Worm (Caenorhabditis elegans) whole organism, dauer: ENCODE data around the gene fcmt-1.
"Not testable (repeated sequence)": the region's sequence is repeated elsewhere in the genome, so short reads cannot be mapped to it uniquely, and the experiment has no call there.

Source experiments
- unc-62 ChIP-seq: sonication (generic microtip); optimal IDR thresholded peaks from 2 replicates; lab custom pipeline; 2017; ENCODE audit warnings: missing biosample characterization, missing genetic modification reagents, missing genetic modification characterization

The fcmt-1 gene

ce11 chrII:11695161-11695944 is 14.0 kb downstream of the fcmt-1 start, which contains the start of gene tars-1:
Gene tars-1, minus strand, starts transcription at chrII:11695657.
- not testable (repeated sequence) for TF ChIP-seq unc-62

ce11 chrII:11694432-11694831 is 14.9 kb downstream of the fcmt-1 start:
- TF ChIP-seq unc-62 = no peak

- TF ChIP-seq unc-62 = no peak
Observed at ce11 chrII:11690868-11691267, 18.5 kb downstream of the fcmt-1 start.

- TF ChIP-seq unc-62 = no peak
Observed at ce11 chrII:11689941-11690340, 19.4 kb downstream of the fcmt-1 start.

- no peak for TF ChIP-seq unc-62
Observed at ce11 chrII:11688643-11689042, 20.7 kb downstream of the fcmt-1 start, which contains the start of gene kel-1. Gene kel-1, plus strand, starts transcription at chrII:11688943.

ce11 chrII:11688011-11688410 is 21.4 kb downstream of the fcmt-1 start:
- no peak for TF ChIP-seq unc-62

- TF ChIP-seq unc-62 = no peak
Observed at ce11 chrII:11685177-11685576, 24.2 kb downstream of the fcmt-1 start, which contains the start of gene C47D12.5. Gene C47D12.5, minus strand, starts transcription at chrII:11685277.

- TF ChIP-seq unc-62 = no peak
Observed at ce11 chrII:11681136-11681824, 28.1 kb downstream of the fcmt-1 start, which contains the start of the genes sfxn-1.4 and C47D12.4. Gene sfxn-1.4, minus strand, starts transcription at chrII:11681236. Gene C47D12.4, plus strand, starts transcription at chrII:11681774.

ce11 chrII:11680220-11680619 is 29.1 kb downstream of the fcmt-1 start:
- TF ChIP-seq unc-62 = no peak

ce11 chrII:11675877-11676473 is 33.4 kb downstream of the fcmt-1 start, which contains the start of the genes trr-1 and C47D12.2:
Gene trr-1, minus strand, starts transcription at chrII:11675927.
Gene C47D12.2, plus strand, starts transcription at chrII:11676306.
- TF ChIP-seq unc-62 = no peak

ce11 chrII:11658854-11659253 is 50.5 kb downstream of the fcmt-1 start:
- no peak for TF ChIP-seq unc-62
